Fruit fly (Drosophila melanogaster) whole organism, embryonic: ENCODE measurements around the gene CG10863.
A peak's percentile ranks its signal among the peaks of the same experiment; 100 is the strongest.

Experiments
- Adf1 ChIP-seq: fragments of 200-800 bp; sonication (Bioruptor generic); IDR thresholded peaks from 2 replicates; pipeline ENCODE4 v1.3.6; 2022; ENCODE audit warnings: missing biosample characterization, missing genetic modification characterization
- Asciz ChIP-seq: fragments of 200-800 bp; sonication (Bioruptor generic); optimal IDR thresholded peaks from 2 replicates; lab custom pipeline; 2017; ENCODE audit warnings: missing biosample characterization, mild to moderate bottlenecking, missing genetic modification characterization, missing genetic modification reagents
- BEAF-32 ChIP-seq: fragments of 200-800 bp; sonication (Bioruptor generic); optimal IDR thresholded peaks from 3 replicates; lab custom pipeline; 2017; ENCODE audit warnings: missing biosample characterization, missing genetic modification characterization, mild to moderate bottlenecking, moderate library complexity, missing genetic modification reagents
- CG10979 ChIP-seq: fragments of 200-800 bp; sonication (Bioruptor generic); optimal IDR thresholded peaks from 2 replicates; lab custom pipeline; 2018; ENCODE audit warnings: missing biosample characterization, mild to moderate bottlenecking, missing genetic modification characterization, moderate library complexity
- CG12659 ChIP-seq: fragments of 200-800 bp; sonication (Bioruptor generic); optimal IDR thresholded peaks from 3 replicates; lab custom pipeline; 2017; ENCODE audit warnings: mild to moderate bottlenecking, missing biosample characterization, missing genetic modification reagents, missing genetic modification characterization
- CG13424 ChIP-seq: fragments of 200-800 bp; sonication (Bioruptor generic); optimal IDR thresholded peaks from 2 replicates; lab custom pipeline; 2019; ENCODE audit warnings: missing biosample characterization, mild to moderate bottlenecking, missing genetic modification characterization, moderate library complexity
- CG16813 ChIP-seq: fragments of 200-800 bp; sonication (Bioruptor generic); IDR thresholded peaks from 3 replicates; pipeline ENCODE4 v1.3.6; 2022; ENCODE audit warnings: missing biosample characterization, missing genetic modification characterization; ENCODE audit not compliant: partially characterized antibody
- CG2678 ChIP-seq: fragments of 200-800 bp; sonication (Bioruptor generic); optimal IDR thresholded peaks from 3 replicates; lab custom pipeline; 2019; ENCODE audit warnings: missing biosample characterization, mild to moderate bottlenecking, missing genetic modification characterization, moderate library complexity
- CG2875 ChIP-seq: fragments of 200-800 bp; sonication (Bioruptor generic); optimal IDR thresholded peaks from 2 replicates; lab custom pipeline; 2017; ENCODE audit warnings: missing biosample characterization, mild to moderate bottlenecking, missing genetic modification characterization, missing genetic modification reagents
- CG31365 ChIP-seq: fragments of 200-800 bp; sonication (Bioruptor generic); optimal IDR thresholded peaks from 2 replicates; lab custom pipeline; 2018; ENCODE audit warnings: missing biosample characterization, mild to moderate bottlenecking, missing genetic modification characterization
- CG31441 ChIP-seq: fragments of 200-800 bp; sonication (Bioruptor generic); IDR thresholded peaks from 2 replicates; pipeline ENCODE4 v1.3.6; 2022; ENCODE audit warnings: missing biosample characterization, missing genetic modification characterization
- CG32532 ChIP-seq: fragments of 200-800 bp; sonication (Bioruptor generic); IDR thresholded peaks from 2 replicates; pipeline ENCODE4 v1.3.6; 2022; ENCODE audit warnings: missing biosample characterization, missing genetic modification characterization
- CG34422 ChIP-seq: fragments of 200-800 bp; sonication (Bioruptor generic); IDR thresholded peaks from 3 replicates; pipeline ENCODE4 v1.3.6; 2022; ENCODE audit warnings: missing biosample characterization, missing genetic modification characterization
- CG7963 ChIP-seq: fragments of 200-800 bp; sonication (Bioruptor generic); IDR thresholded peaks from 3 replicates; pipeline ENCODE4 v1.3.6; 2022; ENCODE audit warnings: missing biosample characterization, missing genetic modification characterization; ENCODE audit not compliant: partially characterized antibody
- CG7987 ChIP-seq: fragments of 200-800 bp; sonication (Bioruptor generic); optimal IDR thresholded peaks from 2 replicates; lab custom pipeline; 2018; ENCODE audit warnings: missing biosample characterization, mild to moderate bottlenecking, missing genetic modification characterization, moderate library complexity
- CG9727 ChIP-seq: fragments of 200-800 bp; sonication (Bioruptor generic); optimal IDR thresholded peaks from 3 replicates; lab custom pipeline; 2017; ENCODE audit warnings: missing biosample characterization, mild to moderate bottlenecking, missing genetic modification characterization
- CTCF ChIP-seq: fragments of 200-800 bp; sonication (Bioruptor generic); optimal IDR thresholded peaks from 2 replicates; lab custom pipeline; 2017; ENCODE audit warnings: missing biosample characterization, mild to moderate bottlenecking, missing genetic modification characterization, moderate library complexity
- Dip3 ChIP-seq: fragments of 200-800 bp; sonication (Bioruptor generic); optimal IDR thresholded peaks from 3 replicates; lab custom pipeline; 2016; ENCODE audit warnings: missing biosample characterization, missing genetic modification characterization
- Doc2 ChIP-seq: fragments of 200-800 bp; sonication (Bioruptor generic); IDR thresholded peaks from 2 replicates; pipeline ENCODE4 v1.3.6; 2022; ENCODE audit warnings: missing biosample characterization, missing genetic modification characterization
- Ets97D ChIP-seq: fragments of 200-800 bp; sonication (Bioruptor generic); optimal IDR thresholded peaks from 3 replicates; lab custom pipeline; 2016; ENCODE audit warnings: missing biosample characterization, missing genetic modification characterization
- Gug ChIP-seq: fragments of 200-800 bp; sonication (Bioruptor generic); IDR thresholded peaks from 4 replicates; pipeline ENCODE4 v1.3.6; 2022; ENCODE audit warnings: missing biosample characterization, missing genetic modification characterization
- H2.0 ChIP-seq: fragments of 200-800 bp; sonication (Bioruptor generic); IDR thresholded peaks from 2 replicates; pipeline ENCODE4 v1.3.6; 2022; ENCODE audit warnings: missing biosample characterization, missing genetic modification characterization
- Meics ChIP-seq: fragments of 200-800 bp; sonication (Bioruptor generic); optimal IDR thresholded peaks from 2 replicates; lab custom pipeline; 2017; ENCODE audit warnings: missing biosample characterization, mild to moderate bottlenecking, missing genetic modification characterization
- Myb ChIP-seq: fragments of 200-800 bp; sonication (Bioruptor generic); optimal IDR thresholded peaks from 2 replicates; lab custom pipeline; 2016; ENCODE audit warnings: missing biosample characterization, missing genetic modification characterization
- Nf-YC ChIP-seq: fragments of 200-800 bp; optimal IDR thresholded peaks from 3 replicates; lab custom pipeline; 2019; ENCODE audit warnings: missing biosample characterization, mild to moderate bottlenecking, missing genetic modification characterization, moderate library complexity
- Optix ChIP-seq: fragments of 200-800 bp; sonication (Bioruptor generic); IDR thresholded peaks from 3 replicates; pipeline ENCODE4 v1.3.6; 2022; ENCODE audit warnings: missing biosample characterization, missing genetic modification characterization
- Sox100B ChIP-seq: fragments of 200-800 bp; sonication (Bioruptor generic); optimal IDR thresholded peaks from 3 replicates; lab custom pipeline; 2018; ENCODE audit warnings: missing biosample characterization, mild to moderate bottlenecking, missing genetic modification characterization
- Sry-β ChIP-seq: fragments of 200-800 bp; sonication (Bioruptor generic); optimal IDR thresholded peaks from 2 replicates; lab custom pipeline; 2018; ENCODE audit warnings: missing biosample characterization, mild to moderate bottlenecking, missing genetic modification characterization, moderate library complexity
- YL-1 ChIP-seq: fragments of 200-800 bp; sonication (Bioruptor generic); optimal IDR thresholded peaks from 3 replicates; lab custom pipeline; 2017; ENCODE audit warnings: missing biosample characterization, mild to moderate bottlenecking, missing genetic modification characterization
- cad ChIP-seq: fragments of >200 bp; optimal IDR thresholded peaks from 2 replicates; lab custom pipeline; 2017; ENCODE audit warnings: missing biosample characterization, missing genetic modification characterization
- chinmo ChIP-seq: fragments of 200-800 bp; sonication (Bioruptor generic); IDR thresholded peaks from 4 replicates; pipeline ENCODE4 v1.3.6; 2022; ENCODE audit warnings: missing biosample characterization, missing genetic modification characterization; ENCODE audit not compliant: partially characterized antibody
- ci ChIP-seq: fragments of 200-800 bp; sonication (Bioruptor generic); IDR thresholded peaks from 3 replicates; pipeline ENCODE4 v1.3.6; 2022; ENCODE audit warnings: missing biosample characterization, missing genetic modification characterization
- dati ChIP-seq: fragments of 200-800 bp; sonication (Bioruptor generic); IDR thresholded peaks from 2 replicates; pipeline ENCODE4 v1.3.6; 2022; ENCODE audit warnings: missing biosample characterization, missing genetic modification characterization
- fd64A ChIP-seq: fragments of 200-800 bp; sonication (Bioruptor generic); optimal IDR thresholded peaks from 3 replicates; lab custom pipeline; 2018; ENCODE audit warnings: missing biosample characterization, mild to moderate bottlenecking, missing genetic modification characterization
- gcm ChIP-seq: fragments of 200-800 bp; sonication (Bioruptor generic); optimal IDR thresholded peaks from 2 replicates; lab custom pipeline; 2019; ENCODE audit warnings: missing biosample characterization, mild to moderate bottlenecking, missing genetic modification characterization, moderate library complexity
- grau ChIP-seq: fragments of 200-800 bp; optimal IDR thresholded peaks from 3 replicates; lab custom pipeline; 2019; ENCODE audit warnings: missing biosample characterization, mild to moderate bottlenecking, missing genetic modification characterization, moderate library complexity
- hth ChIP-seq: fragments of >200 bp; optimal IDR thresholded peaks from 2 replicates; lab custom pipeline; 2017; ENCODE audit warnings: inconsistent platforms
- knrl ChIP-seq: fragments of 200-800 bp; sonication (Bioruptor generic); IDR thresholded peaks from 3 replicates; pipeline ENCODE4 v1.3.6; 2022; ENCODE audit warnings: missing biosample characterization, missing genetic modification characterization; ENCODE audit not compliant: partially characterized antibody
- lbe ChIP-seq: fragments of 200-800 bp; sonication (Bioruptor generic); optimal IDR thresholded peaks from 2 replicates; lab custom pipeline; 2016; ENCODE audit warnings: missing biosample characterization, mild to moderate bottlenecking, missing genetic modification characterization
- lola ChIP-seq, 3 experiments: fragments of >200 bp in 2 of 3; fragments of 200-800 bp in 1 of 3; sonication (Bioruptor generic) in 1 of 3; optimal IDR thresholded peaks; 2 replicates each; lab custom pipeline; 2017 to 2019; ENCODE audit warnings: missing biosample characterization in 3 of 3, missing genetic modification characterization in 3 of 3, mild to moderate bottlenecking in 1 of 3, moderate library complexity in 1 of 3
- nau ChIP-seq: fragments of 200-800 bp; sonication (Bioruptor generic); optimal IDR thresholded peaks from 3 replicates; lab custom pipeline; 2017; ENCODE audit warnings: missing biosample characterization, mild to moderate bottlenecking, missing genetic modification characterization, missing genetic modification reagents
- salm ChIP-seq: fragments of 200-800 bp; sonication (Bioruptor generic); optimal IDR thresholded peaks from 2 replicates; lab custom pipeline; 2018; ENCODE audit warnings: missing biosample characterization, mild to moderate bottlenecking, missing genetic modification characterization
- sens ChIP-seq: fragments of 200-800 bp; sonication (Bioruptor generic); peaks from one replicate; lab custom pipeline; 2016; ENCODE audit warnings: missing biosample characterization, missing genetic modification characterization
- sim ChIP-seq: fragments of 200-800 bp; sonication (Bioruptor generic); IDR thresholded peaks from 2 replicates; pipeline ENCODE4 v1.3.6; 2022; ENCODE audit warnings: missing biosample characterization, missing genetic modification characterization
- stwl ChIP-seq: fragments of 200-800 bp; sonication (Bioruptor generic); optimal IDR thresholded peaks from 3 replicates; lab custom pipeline; 2018; ENCODE audit warnings: missing biosample characterization, mild to moderate bottlenecking, missing genetic modification characterization, moderate library complexity
- trem ChIP-seq: fragments of 200-800 bp; optimal IDR thresholded peaks from 3 replicates; lab custom pipeline; 2019; ENCODE audit warnings: missing biosample characterization, mild to moderate bottlenecking, missing genetic modification characterization, moderate library complexity
- tup ChIP-seq: fragments of 200-800 bp; sonication (Bioruptor generic); optimal IDR thresholded peaks from 2 replicates; lab custom pipeline; 2016; ENCODE audit warnings: missing biosample characterization, mild to moderate bottlenecking, missing genetic modification characterization, moderate library complexity
- vfl ChIP-seq: fragments of 200-800 bp; sonication (Bioruptor generic); optimal IDR thresholded peaks from 2 replicates; lab custom pipeline; 2016; ENCODE audit warnings: missing biosample characterization, missing genetic modification characterization
- vnd ChIP-seq: fragments of 200-800 bp; sonication (Bioruptor generic); IDR thresholded peaks from 3 replicates; pipeline ENCODE4 v1.3.6; 2022; ENCODE audit warnings: missing biosample characterization, missing genetic modification characterization; ENCODE audit not compliant: partially characterized antibody
- zfh1 ChIP-seq: fragments of 200-800 bp; sonication (Bioruptor generic); IDR thresholded peaks from 3 replicates; pipeline ENCODE4 v1.3.6; 2022; ENCODE audit warnings: missing biosample characterization, missing genetic modification characterization

The CG10863 gene

DNA sequence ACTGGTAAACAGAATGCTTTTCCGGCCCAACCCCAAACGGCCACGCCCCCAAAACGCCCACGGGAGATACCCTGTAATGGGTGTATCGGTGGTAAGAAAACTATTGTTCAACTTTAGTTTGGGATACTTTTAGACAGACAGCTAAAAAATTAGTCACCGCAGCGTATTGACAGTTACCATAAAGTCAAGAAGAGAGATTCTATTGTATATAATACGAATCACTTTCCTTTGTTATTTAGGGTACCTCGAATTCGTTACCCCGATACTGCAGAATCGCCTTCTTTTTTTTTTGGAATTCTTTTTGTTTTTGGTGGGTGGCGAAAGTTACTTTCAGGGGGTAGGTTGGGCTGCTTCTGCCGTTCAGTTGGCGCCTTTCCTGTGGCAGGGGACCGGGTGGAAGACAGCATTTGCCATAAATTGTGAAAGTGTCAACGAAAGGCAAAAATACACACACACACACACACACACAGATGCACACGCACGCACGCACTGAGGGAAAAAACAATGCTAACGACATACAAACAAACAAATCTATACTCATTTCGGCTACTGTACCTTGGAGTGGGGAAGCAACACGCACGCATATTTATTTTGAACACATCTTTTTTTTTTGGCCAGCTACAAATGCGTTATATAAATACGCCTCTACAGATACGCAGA is 28.2 kb upstream of the CG10863 start (continued):
- TF ChIP-seq CG31365 = no peak
- peak; percentile 37 for TF ChIP-seq CG10979
- no peak; the same call in 1 of the 2 replicates for TF ChIP-seq Adf1 (GFP tag; lab: Robert Waterston, UW)
- TF ChIP-seq Sox100B = peak; percentile 23
- TF ChIP-seq vfl = no peak
- no peak for TF ChIP-seq CG2875
- 0 out of 3 replicates have a peak, but pooled peaks have one; percentile 31 for TF ChIP-seq Optix (GFP tag; lab: Robert Waterston, UW)
- no peak for TF ChIP-seq dati
- TF ChIP-seq CG32532 (GFP tag; lab: Robert Waterston, UW) = peak; percentile 39; the same call in 1 of the 2 replicates
- peak; percentile 68 for TF ChIP-seq CG2678 (tag; lab: Kevin White, UChicago)
- 0 out of 3 replicates have a peak, but pooled peaks have one; percentile 40 for TF ChIP-seq zfh1 (GFP tag; lab: Robert Waterston, UW)
- peak in 1 of 3 experiments; percentile 7 for TF ChIP-seq lola (GFP tag; optimal IDR thresholded peaks at IDR 0.05; lab: Kevin White, UChicago)
- TF ChIP-seq knrl (GFP tag; lab: Robert Waterston, UW) = no peak
- no peak for TF ChIP-seq gcm (GFP tag; lab: Kevin White, UChicago)
- no peak for TF ChIP-seq trem
- TF ChIP-seq CG34422 (GFP tag; lab: Robert Waterston, UW) = no peak
- no peak for TF ChIP-seq cad (GFP tag; lab: Kevin White, UChicago)
- no peak for TF ChIP-seq CG7987
- TF ChIP-seq Myb (GFP tag; lab: Kevin White, UChicago) = no peak
- peak; percentile 56 for TF ChIP-seq grau (tag; lab: Kevin White, UChicago)
- no peak for TF ChIP-seq salm (tag; lab: Kevin White, UChicago)
- no peak for TF ChIP-seq CG7963 (GFP tag; lab: Robert Waterston, UW)
- TF ChIP-seq Gug = no peak
- TF ChIP-seq Meics = peak; percentile 58
- TF ChIP-seq Asciz (GFP tag; lab: Kevin White, UChicago) = no peak
- TF ChIP-seq Sry-β (GFP tag; lab: Kevin White, UChicago) = no peak
- no peak for TF ChIP-seq fd64A
- no peak for TF ChIP-seq hth (lab: Kevin White, UChicago)
- TF ChIP-seq ci = peak; percentile 73; the same call in 2 of the 3 replicates
- TF ChIP-seq tup = no peak
- peak; percentile 89 for TF ChIP-seq sens (GFP tag; lab: Kevin White, UChicago)
- peak; percentile 32 for TF ChIP-seq Dip3 (GFP tag; lab: Kevin White, UChicago)
- TF ChIP-seq CG13424 = peak; percentile 57
- TF ChIP-seq CG9727 = peak; percentile 57
- no peak for TF ChIP-seq stwl (tag; lab: Kevin White, UChicago)
- no peak for TF ChIP-seq lbe (GFP tag; lab: Kevin White, UChicago)
- TF ChIP-seq CTCF (GFP tag; lab: Kevin White, UChicago) = no peak
- peak; percentile 52; the same call in 1 of the 2 replicates for TF ChIP-seq CG31441 (GFP tag; lab: Robert Waterston, UW)
- no peak for TF ChIP-seq sim
- TF ChIP-seq BEAF-32 = no peak
- no peak for TF ChIP-seq Ets97D (GFP tag; lab: Kevin White, UChicago)
- TF ChIP-seq H2.0 (GFP tag; lab: Robert Waterston, UW) = peak; percentile 45
- peak; percentile 51 for TF ChIP-seq CG12659 (GFP tag; lab: Kevin White, UChicago)
- no peak for TF ChIP-seq Doc2
- TF ChIP-seq CG16813 (GFP tag; lab: Robert Waterston, UW) = no peak
- TF ChIP-seq nau (GFP tag; lab: Kevin White, UChicago) = no peak
- TF ChIP-seq Nf-YC (tag; lab: Kevin White, UChicago) = no peak
- no peak for TF ChIP-seq chinmo
- no peak for TF ChIP-seq YL-1 (GFP tag; lab: Kevin White, UChicago)
- TF ChIP-seq vnd (GFP tag; lab: Robert Waterston, UW) = no peak
